Fruit fly (Drosophila melanogaster): ENCODE data around the gene Rph.

The Rph gene

DNA sequence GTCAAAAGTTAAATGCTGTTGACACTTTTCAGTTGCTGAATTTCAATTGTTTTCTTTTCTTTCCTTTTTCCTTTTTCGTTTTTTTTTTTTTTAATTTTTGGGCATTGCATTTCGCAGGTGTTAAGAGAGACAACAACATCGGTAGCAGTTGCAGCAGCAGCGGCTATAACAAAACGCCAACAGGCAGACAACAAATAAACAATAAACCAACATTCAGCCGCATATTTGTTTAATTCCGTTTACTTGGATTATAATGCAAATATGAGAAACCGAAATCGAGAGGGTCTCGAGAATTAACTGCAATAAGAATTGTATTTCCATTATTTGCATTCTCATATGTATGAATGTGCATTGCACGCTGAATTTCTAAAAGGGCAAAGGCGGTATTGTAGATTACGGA is 29.4 kb downstream of the Rph start:
- peak; percentile 77 for TF ChIP-seq lbe (GFP tag; optimal IDR thresholded peaks at IDR 0.05)
- no peak for TF ChIP-seq row (GFP tag; IDR thresholded peaks at IDR 0.05)
- TF ChIP-seq sqz (GFP tag; optimal IDR thresholded peaks at IDR 0.05), result no peak
- TF ChIP-seq CG4282 (GFP tag; optimal IDR thresholded peaks at IDR 0.05), result no peak
- TF ChIP-seq CG30403 (GFP tag; optimal IDR thresholded peaks at IDR 0.05), result no peak
- no peak for TF ChIP-seq Lhr (GFP tag; optimal IDR thresholded peaks at IDR 0.05)
- no peak for TF ChIP-seq Antp (GFP tag; optimal IDR thresholded peaks at IDR 0.05)
- no peak for TF ChIP-seq maf-S (GFP tag; optimal IDR thresholded peaks at IDR 0.05)
- no peak for TF ChIP-seq CG1792 (GFP tag; optimal IDR thresholded peaks at IDR 0.05)
- TF ChIP-seq CG3407 (GFP tag; optimal IDR thresholded peaks at IDR 0.05), result peak; percentile 10
- TF ChIP-seq Fer2 (tag; optimal IDR thresholded peaks at IDR 0.05), result no peak
- peak; percentile 30 for TF ChIP-seq CG2875 (GFP tag; optimal IDR thresholded peaks at IDR 0.05)
- no peak for TF ChIP-seq Fer3 (tag; optimal IDR thresholded peaks at IDR 0.05)
- TF ChIP-seq abd-A (tag; optimal IDR thresholded peaks at IDR 0.05), result no peak
- TF ChIP-seq dpn (GFP tag; optimal IDR thresholded peaks at IDR 0.05), result no peak
- no peak for TF ChIP-seq Gsc (GFP tag; IDR thresholded peaks at IDR 0.05)
- no peak for TF ChIP-seq CoRest (tag; optimal IDR thresholded peaks at IDR 0.05)
- TF ChIP-seq dimm (GFP tag; IDR thresholded peaks at IDR 0.05), result no peak
- TF ChIP-seq Myb (GFP tag; optimal IDR thresholded peaks at IDR 0.05), result no peak
- no peak for TF ChIP-seq CG11723 (GFP tag; optimal IDR thresholded peaks at IDR 0.05)
- no peak for TF ChIP-seq CG10267 (tag; optimal IDR thresholded peaks at IDR 0.05)
- TF ChIP-seq pita (GFP tag; optimal IDR thresholded peaks at IDR 0.05), result no peak
- TF ChIP-seq CG18262 (tag; optimal IDR thresholded peaks at IDR 0.05), result no peak
- TF ChIP-seq exex (tag; optimal IDR thresholded peaks at IDR 0.05), result no peak
- no peak for TF ChIP-seq CG14710 (tag; optimal IDR thresholded peaks at IDR 0.05)
- TF ChIP-seq Sox100B (GFP tag; optimal IDR thresholded peaks at IDR 0.05), result peak; percentile 11
- TF ChIP-seq ato (GFP tag; IDR thresholded peaks at IDR 0.05; ENCODE audit: partially characterized antibody), result no peak
- no peak for TF ChIP-seq CG7556 (GFP tag; optimal IDR thresholded peaks at IDR 0.05)
- TF ChIP-seq CG6813 (GFP tag; optimal IDR thresholded peaks at IDR 0.05), result no peak
- TF ChIP-seq slou (GFP tag; optimal IDR thresholded peaks at IDR 0.05), result no peak
- no peak for TF ChIP-seq Xbp1 (GFP tag; optimal IDR thresholded peaks at IDR 0.05)
- no peak for TF ChIP-seq Spps (tag; optimal IDR thresholded peaks at IDR 0.05)
- TF ChIP-seq mam (GFP tag; optimal IDR thresholded peaks at IDR 0.05), result no peak
- TF ChIP-seq CG3995 (GFP tag; optimal IDR thresholded peaks at IDR 0.05), result no peak
- no peak for TF ChIP-seq Vsx1 (GFP tag; optimal IDR thresholded peaks at IDR 0.05)
- TF ChIP-seq Dfd (GFP tag; optimal IDR thresholded peaks at IDR 0.05), result no peak
- no peak for TF ChIP-seq CG13123 (GFP tag; optimal IDR thresholded peaks at IDR 0.05)
- TF ChIP-seq eve (GFP tag; optimal IDR thresholded peaks at IDR 0.05), result peak in 1 of 2 experiments; percentile 12
- TF ChIP-seq ara (GFP tag; IDR thresholded peaks at IDR 0.05), result no peak
- TF ChIP-seq sim (GFP tag; IDR thresholded peaks at IDR 0.05), result no peak
- TF ChIP-seq Poxn (GFP tag; IDR thresholded peaks at IDR 0.05), result no peak
- peak; percentile 31 for TF ChIP-seq ATbp (GFP tag; optimal IDR thresholded peaks at IDR 0.05)
- TF ChIP-seq sug (tag; optimal IDR thresholded peaks at IDR 0.05), result no peak
- no peak for TF ChIP-seq dati (GFP tag; IDR thresholded peaks at IDR 0.05)
- TF ChIP-seq CG7271 (tag; optimal IDR thresholded peaks at IDR 0.05), result no peak
- no peak for TF ChIP-seq CG12155 (GFP tag; optimal IDR thresholded peaks at IDR 0.05)
- no peak for TF ChIP-seq usp (GFP tag; optimal IDR thresholded peaks at IDR 0.05)
- TF ChIP-seq sens (GFP tag), result peak; percentile 80
- TF ChIP-seq CG9437 (GFP tag; optimal IDR thresholded peaks at IDR 0.05), result no peak
- no peak for TF ChIP-seq nerfin-2 (GFP tag; IDR thresholded peaks at IDR 0.05; ENCODE audit: partially characterized antibody)
- TF ChIP-seq z (GFP tag; IDR thresholded peaks at IDR 0.05), result no peak
- TF ChIP-seq E2f1 (GFP tag; IDR thresholded peaks at IDR 0.05), result no peak

All from whole organism, embryonic.